Worm (Caenorhabditis elegans): ENCODE results near the gene nhr-54.
"Not testable (repeated sequence)": the region's sequence is repeated elsewhere in the genome, so short reads cannot be mapped to it uniquely, and the experiment has no call there.

ce11 chrV:16474686-16475085 lies 31.0 kb downstream of the nhr-54 start:
- not testable (repeated sequence) for TF ChIP-seq mxl-1 (tag; optimal IDR thresholded peaks at IDR 0.05); snpc-4 (GFP tag; optimal IDR thresholded peaks at IDR 0.05); snpc-4 (tag; optimal IDR thresholded peaks at IDR 0.05); unc-130 (GFP tag; optimal IDR thresholded peaks at IDR 0.05); ceh-40 (GFP tag; IDR thresholded peaks at IDR 0.05); somi-1 (GFP tag; optimal IDR thresholded peaks at IDR 0.05); lsl-1 (GFP tag; optimal IDR thresholded peaks at IDR 0.05); lsy-27 (tag; optimal IDR thresholded peaks at IDR 0.05; ENCODE audit: borderline replicate concordance, insufficient read depth); tlf-1 (GFP tag; optimal IDR thresholded peaks at IDR 0.05); madf-6 (GFP tag; IDR thresholded peaks at IDR 0.05); mel-28 (tag; optimal IDR thresholded peaks at IDR 0.05; ENCODE audit: borderline replicate concordance); hlh-12 (tag; optimal IDR thresholded peaks at IDR 0.05); lin-54 (GFP tag; optimal IDR thresholded peaks at IDR 0.05); ama-1 (optimal IDR thresholded peaks at IDR 0.05); ama-1 (GFP tag; optimal IDR thresholded peaks at IDR 0.05)
